Worm (Caenorhabditis elegans): Measurements from ENCODE around the gene C07G2.5.

- TF ChIP-seq ama-1 (optimal IDR thresholded peaks at IDR 0.05) (no peak), ztf-11 (tag; optimal IDR thresholded peaks at IDR 0.05) (no peak), saeg-2 (GFP tag; IDR thresholded peaks at IDR 0.05) (no peak), ceh-62 (tag; optimal IDR thresholded peaks at IDR 0.05) (no peak), skn-1 (tag; optimal IDR thresholded peaks at IDR 0.05) (no peak), ZK546.5 (tag; optimal IDR thresholded peaks at IDR 0.05) (no peak), ceh-20 (GFP tag; IDR thresholded peaks at IDR 0.05) (no peak)
Observed at ce11 chrIII:4461337-4461736, 37.5 kb downstream of the C07G2.5 start.

Measured in whole organism, L4 larva.